Fruit fly (Drosophila melanogaster) whole organism, wandering third instar larva: Measurements from ENCODE around the gene VhaAC39-2.
A peak's percentile ranks its signal among the peaks of the same experiment; 100 is the strongest.

Experiments
- Abd-B ChIP-seq: fragments of >200 bp; optimal IDR thresholded peaks from 2 replicates; lab custom pipeline; 2017; ENCODE audit warnings: missing biosample characterization, missing genetic modification characterization
- CG9705 ChIP-seq: fragments of 200-800 bp; sonication (Bioruptor generic); optimal IDR thresholded peaks from 2 replicates; lab custom pipeline; 2018; ENCODE audit warnings: missing biosample characterization, mild to moderate bottlenecking, missing genetic modification characterization
- CrebA ChIP-seq: fragments of 200-800 bp; sonication (Bioruptor generic); optimal IDR thresholded peaks from 2 replicates; lab custom pipeline; 2016; ENCODE audit warnings: missing biosample characterization, mild to moderate bottlenecking, missing genetic modification characterization, borderline replicate concordance
- Dfd ChIP-seq: fragments of >200 bp; optimal IDR thresholded peaks from 2 replicates; lab custom pipeline; 2017; ENCODE audit warnings: missing biosample characterization, missing genetic modification characterization
- Dif ChIP-seq: fragments of 200-275, 200-300 bp; sonication (Bioruptor generic); optimal IDR thresholded peaks from 2 replicates; lab custom pipeline; 2018; ENCODE audit warnings: missing biosample characterization, missing genetic modification characterization; ENCODE audit not compliant: partially characterized antibody
- GATAd ChIP-seq: sonication (Bioruptor generic); optimal IDR thresholded peaks from 2 replicates; lab custom pipeline; 2016; ENCODE audit warnings: missing biosample characterization, missing genetic modification characterization
- HLH106 ChIP-seq: fragments of 200-800 bp; optimal IDR thresholded peaks from 3 replicates; lab custom pipeline; 2019; ENCODE audit warnings: missing biosample characterization, mild to moderate bottlenecking, missing genetic modification characterization, moderate library complexity
- Hr78 ChIP-seq: fragments of >200 bp; optimal IDR thresholded peaks from 2 replicates; lab custom pipeline; 2017; ENCODE audit warnings: missing biosample characterization, missing genetic modification characterization
- Hr83 ChIP-seq: fragments of 200-300 bp; sonication (Bioruptor generic); optimal IDR thresholded peaks from 2 replicates; lab custom pipeline; 2016; ENCODE audit warnings: missing biosample characterization, mild to moderate bottlenecking, missing genetic modification characterization, moderate library complexity; ENCODE audit not compliant: poor library complexity, severe bottlenecking
- Mio ChIP-seq: sonication (Bioruptor generic); optimal IDR thresholded peaks from 2 replicates; lab custom pipeline; 2016; ENCODE audit warnings: missing biosample characterization, missing genetic modification characterization
- N ChIP-seq: fragments of >200 bp; optimal IDR thresholded peaks from 2 replicates; lab custom pipeline; 2018; ENCODE audit warnings: missing biosample characterization, missing external identifiers, missing genetic modification characterization
- OdsH ChIP-seq: fragments of 200-800 bp; sonication (Bioruptor generic); optimal IDR thresholded peaks from 2 replicates; lab custom pipeline; 2016; ENCODE audit warnings: missing biosample characterization, mild to moderate bottlenecking, missing genetic modification characterization
- Rel ChIP-seq, 2 experiments: fragments of 200-800 bp; sonication (Bioruptor generic) in 1 of 2; optimal IDR thresholded peaks; 2 replicates in 1 of 2; 3 replicates in 1 of 2; lab custom pipeline; 2016 to 2019; ENCODE audit warnings: mild to moderate bottlenecking in 2 of 2, missing biosample characterization in 2 of 2, missing genetic modification characterization in 2 of 2, moderate library complexity in 1 of 2
- Sp1 ChIP-seq: fragments of 200-800 bp; sonication (Bioruptor generic); optimal IDR thresholded peaks from 3 replicates; lab custom pipeline; 2019; ENCODE audit warnings: missing biosample characterization, mild to moderate bottlenecking, missing genetic modification characterization, moderate library complexity
- Vsx2 ChIP-seq: fragments of 200-300, 225-300 bp; sonication (Bioruptor generic); optimal IDR thresholded peaks from 2 replicates; lab custom pipeline; 2018; ENCODE audit warnings: missing biosample characterization, missing genetic modification characterization; ENCODE audit not compliant: partially characterized antibody
- br ChIP-seq: fragments of 200-800 bp; sonication (Bioruptor generic); optimal IDR thresholded peaks from 2 replicates; lab custom pipeline; 2016; ENCODE audit warnings: missing biosample characterization, missing genetic modification characterization
- dl ChIP-seq, 2 experiments: fragments of 175-275, 200-275 bp in 1 of 2; fragments of 200-275 bp in 1 of 2; sonication (Bioruptor generic); optimal IDR thresholded peaks; lab custom pipeline; 2018; ENCODE audit warnings: mild to moderate bottlenecking in 2 of 2, missing biosample characterization in 2 of 2, missing genetic modification characterization in 2 of 2, moderate library complexity in 2 of 2; ENCODE audit not compliant: partially characterized antibody in 2 of 2, insufficient read depth in 1 of 2
- dmrt93B ChIP-seq: fragments of 200-800 bp; sonication (Bioruptor generic); optimal IDR thresholded peaks from 2 replicates; lab custom pipeline; 2018; ENCODE audit warnings: missing biosample characterization, mild to moderate bottlenecking, missing genetic modification characterization
- dsf ChIP-seq: sonication (Bioruptor generic); optimal IDR thresholded peaks from 2 replicates; lab custom pipeline; 2016; ENCODE audit warnings: missing biosample characterization, missing genetic modification characterization, borderline replicate concordance
- ey ChIP-seq: fragments of 200-800 bp; sonication (Bioruptor generic); optimal IDR thresholded peaks from 2 replicates; lab custom pipeline; 2016; ENCODE audit warnings: missing biosample characterization, missing genetic modification characterization
- foxo ChIP-seq, 2 experiments: fragments of 200-800 bp; sonication (Bioruptor generic); optimal IDR thresholded peaks; 2 replicates in 1 of 2; 3 replicates in 1 of 2; lab custom pipeline; 2016 to 2017; ENCODE audit warnings: missing biosample characterization in 2 of 2, missing genetic modification characterization in 2 of 2
- fru ChIP-seq: fragments of 200-800 bp; sonication (Bioruptor generic); optimal IDR thresholded peaks from 3 replicates; lab custom pipeline; 2016; ENCODE audit warnings: missing biosample characterization, mild to moderate bottlenecking, missing genetic modification characterization
- h ChIP-seq: fragments of 200-800 bp; sonication (Bioruptor generic); optimal IDR thresholded peaks from 3 replicates; lab custom pipeline; 2016; ENCODE audit warnings: missing biosample characterization, mild to moderate bottlenecking, missing genetic modification characterization
- pan ChIP-seq: fragments of >200 bp; optimal IDR thresholded peaks from 2 replicates; lab custom pipeline; 2017
- psq ChIP-seq: fragments of 200-800 bp; sonication (Bioruptor generic); optimal IDR thresholded peaks from 3 replicates; lab custom pipeline; 2017; ENCODE audit warnings: missing biosample characterization, mild to moderate bottlenecking, missing genetic modification characterization, moderate library complexity
- rgr ChIP-seq: fragments of 200-800 bp; sonication (Bioruptor generic); optimal IDR thresholded peaks from 3 replicates; lab custom pipeline; 2016; ENCODE audit warnings: missing biosample characterization, mild to moderate bottlenecking, missing genetic modification characterization
- sage ChIP-seq: fragments of 200-800 bp; sonication (Bioruptor generic); optimal IDR thresholded peaks from 2 replicates; lab custom pipeline; 2016; ENCODE audit warnings: missing biosample characterization, mild to moderate bottlenecking, missing genetic modification characterization
- sv ChIP-seq: fragments of 200-800 bp; sonication (Bioruptor generic); optimal IDR thresholded peaks from 3 replicates; lab custom pipeline; 2016; ENCODE audit warnings: missing biosample characterization, missing genetic modification characterization
- usp ChIP-seq: fragments of >200 bp; optimal IDR thresholded peaks from 2 replicates; lab custom pipeline; 2017; ENCODE audit warnings: missing biosample characterization, missing genetic modification characterization

VhaAC39-2 gene

DNA sequence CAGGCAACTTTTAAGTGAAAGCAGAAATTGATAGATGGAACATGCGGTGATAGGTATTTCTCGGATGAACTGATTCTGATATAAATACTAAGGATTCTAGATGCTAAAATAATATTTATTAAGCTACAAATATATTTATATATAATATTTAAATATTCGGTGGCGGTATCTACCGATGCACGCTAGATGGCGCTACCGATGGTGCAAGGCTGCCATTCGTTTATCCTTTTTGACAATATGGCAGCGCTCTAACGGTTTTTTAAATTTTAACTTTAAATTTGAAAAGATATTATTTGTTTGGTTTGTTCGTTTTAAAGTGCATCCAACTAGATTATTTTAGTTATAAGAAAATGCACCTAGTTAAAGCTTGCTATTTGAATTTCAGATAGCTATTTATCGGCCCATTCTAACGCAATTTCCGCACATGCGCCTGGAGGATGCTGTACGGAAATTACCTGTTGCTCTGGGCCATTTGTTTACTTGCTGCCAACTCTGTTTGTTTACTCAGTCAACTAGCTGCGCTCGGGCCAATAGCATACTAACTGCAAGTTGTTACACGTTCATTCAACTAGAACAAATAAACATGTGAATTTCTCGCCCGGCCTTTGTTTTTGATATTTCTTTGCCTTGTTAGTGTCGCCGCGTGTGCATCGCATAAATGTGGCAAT lies at the start of gene VhaAC39-2:
VhaAC39-2 (minus strand) TSS at position 28 of the 668 bp plus-strand sequence.
- TF ChIP-seq foxo (GFP tag; optimal IDR thresholded peaks at IDR 0.05; lab: Kevin White, UChicago) (peak in 1 of 2 experiments; percentile 10), Dif (GFP tag; lab: Kevin White, UChicago) (no peak)

DNA sequence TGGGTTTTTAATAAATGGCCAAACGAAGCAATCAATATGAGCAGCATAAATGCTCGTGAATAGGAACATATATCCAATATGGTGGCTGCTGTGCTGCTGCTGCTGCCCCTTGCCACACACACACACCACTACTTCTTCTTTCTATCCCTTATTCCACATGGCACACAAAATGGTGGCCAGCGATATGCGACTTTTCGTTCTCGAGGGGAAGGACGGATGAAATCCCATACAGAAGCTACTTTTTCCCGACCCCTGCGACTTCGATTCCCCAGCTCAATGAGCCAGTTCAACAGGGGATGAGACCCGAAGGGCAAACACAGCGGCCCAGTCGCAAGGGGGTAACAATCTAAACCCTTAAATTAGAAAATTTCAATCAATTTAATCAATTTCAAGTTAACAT lies 48.1 kb upstream of the VhaAC39-2 start:
- TF ChIP-seq h (GFP tag; lab: Kevin White, UChicago) (no peak), br (GFP tag; lab: Kevin White, UChicago) (no peak), Abd-B (GFP tag; lab: Kevin White, UChicago) (no peak), OdsH (GFP tag; lab: Kevin White, UChicago) (no peak), CG9705 (no peak), N (GFP tag; lab: Kevin White, UChicago) (no peak), dsf (GFP tag; lab: Kevin White, UChicago) (no peak), psq (no peak), CrebA (no peak), HLH106 (no peak), usp (GFP tag; lab: Kevin White, UChicago) (no peak), Sp1 (no peak), sage (GFP tag; lab: Kevin White, UChicago) (no peak), ey (GFP tag; lab: Kevin White, UChicago) (no peak), Dfd (GFP tag; lab: Kevin White, UChicago) (no peak), dmrt93B (GFP tag; lab: Kevin White, UChicago) (no peak)

DNA sequence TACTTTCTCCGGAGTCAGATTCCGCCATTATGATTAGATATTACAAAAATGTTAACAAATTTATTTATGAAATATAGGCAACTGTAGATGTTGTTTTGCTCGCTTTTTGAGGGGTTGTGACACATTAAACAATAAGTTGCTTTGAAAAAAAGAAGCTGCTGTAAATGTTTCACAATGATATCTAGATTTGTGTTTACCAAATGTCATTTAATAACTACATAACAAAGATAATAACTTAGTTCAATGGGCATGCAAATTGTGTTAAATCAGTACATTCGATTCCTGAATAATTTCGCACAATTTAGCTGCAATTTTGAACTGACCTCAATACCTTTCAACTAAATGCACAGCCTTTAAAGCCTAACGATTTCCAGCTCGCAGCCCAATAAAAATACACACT lies 44.8 kb upstream of the VhaAC39-2 start, which contains the start of gene fzo:
fzo (minus strand) TSS at position 101 of the 400 bp plus-strand sequence.
- no peak for TF ChIP-seq Mio (GFP tag; lab: Kevin White, UChicago)
- no peak for TF ChIP-seq Rel (GFP tag; optimal IDR thresholded peaks at IDR 0.05; lab: Kevin White, UChicago)
- no peak for TF ChIP-seq Rel (tag; optimal IDR thresholded peaks at IDR 0.05; lab: Kevin White, UChicago)
- no peak for TF ChIP-seq usp (GFP tag; lab: Kevin White, UChicago)
- no peak for TF ChIP-seq sage (GFP tag; lab: Kevin White, UChicago)
- no peak for TF ChIP-seq dl (GFP tag; optimal IDR thresholded peaks at IDR 0.05; lab: Kevin White, UChicago; ENCODE audit: insufficient read depth in 1 of 2, partially characterized antibody in 2 of 2)
- no peak for TF ChIP-seq CrebA
- TF ChIP-seq OdsH (GFP tag; lab: Kevin White, UChicago): no peak
- TF ChIP-seq dmrt93B (GFP tag; lab: Kevin White, UChicago): no peak
- TF ChIP-seq br (GFP tag; lab: Kevin White, UChicago): no peak
- TF ChIP-seq sv (GFP tag; lab: Kevin White, UChicago): no peak
- no peak for TF ChIP-seq pan (lab: Kevin White, UChicago)
- no peak for TF ChIP-seq Hr83 (GFP tag; lab: Kevin White, UChicago)
- TF ChIP-seq Hr78 (GFP tag; lab: Kevin White, UChicago): no peak
- TF ChIP-seq foxo (GFP tag; optimal IDR thresholded peaks at IDR 0.05; lab: Kevin White, UChicago): no peak
- no peak for TF ChIP-seq Abd-B (GFP tag; lab: Kevin White, UChicago)
- no peak for TF ChIP-seq GATAd (GFP tag; lab: Kevin White, UChicago)
- no peak for TF ChIP-seq Dif (GFP tag; lab: Kevin White, UChicago)
- no peak for TF ChIP-seq Sp1

DNA sequence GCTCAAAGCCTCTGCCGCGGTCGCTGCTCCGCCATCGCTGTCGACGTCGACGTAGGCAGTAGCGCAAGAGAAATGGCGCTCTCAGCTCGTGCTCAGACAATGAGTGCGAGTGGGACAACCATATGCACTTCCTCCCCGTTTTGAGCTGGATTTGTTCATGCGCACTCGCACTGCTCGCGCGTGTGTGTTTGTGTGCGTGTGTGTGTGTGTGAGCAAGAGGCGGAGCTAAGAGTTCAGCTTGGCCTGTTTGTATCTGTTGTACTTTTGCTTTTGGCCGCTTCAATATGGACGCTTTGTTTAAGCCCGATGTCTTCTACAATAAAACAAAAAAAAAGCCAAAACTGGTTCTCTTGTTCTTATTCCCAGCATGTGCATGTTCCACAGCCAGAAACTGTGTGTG lies 42.0 kb upstream of the VhaAC39-2 start:
- no peak for TF ChIP-seq sv (GFP tag; lab: Kevin White, UChicago)
- no peak for TF ChIP-seq Rel (GFP tag; optimal IDR thresholded peaks at IDR 0.05; lab: Kevin White, UChicago)
- peak; percentile 46 for TF ChIP-seq Rel (tag; optimal IDR thresholded peaks at IDR 0.05; lab: Kevin White, UChicago)
- peak; percentile 58 for TF ChIP-seq Sp1
- no peak for TF ChIP-seq dl (GFP tag; optimal IDR thresholded peaks at IDR 0.05; lab: Kevin White, UChicago; ENCODE audit: insufficient read depth in 1 of 2, partially characterized antibody in 2 of 2)
- peak; percentile 36 for TF ChIP-seq Dif (GFP tag; lab: Kevin White, UChicago)
- TF ChIP-seq HLH106: peak; percentile 32
- TF ChIP-seq N (GFP tag; lab: Kevin White, UChicago): no peak
- peak; percentile 33 for TF ChIP-seq rgr (GFP tag; lab: Kevin White, UChicago)
- peak; percentile 35 for TF ChIP-seq CG9705
- no peak for TF ChIP-seq fru (GFP tag; lab: Kevin White, UChicago)

DNA sequence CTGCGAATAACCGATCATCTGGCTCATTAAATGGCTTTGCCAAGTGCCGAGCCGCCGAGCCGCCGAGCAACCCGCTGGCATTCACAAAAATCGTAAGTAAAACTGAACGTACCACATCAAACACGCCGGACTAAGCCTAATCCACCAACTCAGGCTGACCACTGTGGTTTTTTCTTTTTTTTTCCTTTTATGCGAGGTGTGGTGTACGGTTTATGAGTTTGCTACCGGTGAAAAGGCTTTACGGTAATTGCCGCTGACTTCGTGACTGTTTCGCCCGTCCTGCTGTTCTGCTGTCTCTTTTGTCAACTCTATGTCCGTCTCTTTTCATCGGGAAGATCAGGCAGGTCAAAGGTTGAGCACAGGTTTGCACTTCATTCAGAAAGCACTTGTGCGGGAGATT lies 36.6 kb upstream of the VhaAC39-2 start:
- TF ChIP-seq usp (GFP tag; lab: Kevin White, UChicago): no peak
- TF ChIP-seq Abd-B (GFP tag; lab: Kevin White, UChicago): no peak
- no peak for TF ChIP-seq h (GFP tag; lab: Kevin White, UChicago)
- TF ChIP-seq rgr (GFP tag; lab: Kevin White, UChicago): no peak
- TF ChIP-seq fru (GFP tag; lab: Kevin White, UChicago): no peak
- TF ChIP-seq GATAd (GFP tag; lab: Kevin White, UChicago): no peak
- no peak for TF ChIP-seq Sp1
- no peak for TF ChIP-seq OdsH (GFP tag; lab: Kevin White, UChicago)
- no peak for TF ChIP-seq sv (GFP tag; lab: Kevin White, UChicago)
- no peak for TF ChIP-seq br (GFP tag; lab: Kevin White, UChicago)
- no peak for TF ChIP-seq pan (lab: Kevin White, UChicago)
- no peak for TF ChIP-seq Vsx2 (GFP tag; lab: Kevin White, UChicago)
